Worm (Caenorhabditis elegans) whole organism, mixed stage, embryonic: ENCODE data around the gene ccnk-1.

Source experiments
- M03D4.4 ChIP-seq: sonication (generic microtip); optimal IDR thresholded peaks from 2 replicates; lab custom pipeline; 2017; ENCODE audit warnings: mild to moderate bottlenecking, missing genetic modification characterization, missing compliant biosample characterization
- bed-3 ChIP-seq: fragments of 200-800 bp; sonication (Bioruptor generic); optimal IDR thresholded peaks from 3 replicates; lab custom pipeline; 2018; ENCODE audit warnings: mild to moderate bottlenecking, missing genetic modification characterization, moderate library complexity, missing compliant biosample characterization
- blmp-1 ChIP-seq: fragments of 150-350 bp; optimal IDR thresholded peaks from 2 replicates; lab custom pipeline; 2014; ENCODE audit warnings: missing biosample characterization, missing genetic modification characterization
- ceh-43 ChIP-seq: fragments of 200-800 bp; sonication (Bioruptor generic); optimal IDR thresholded peaks from 2 replicates; lab custom pipeline; 2018; ENCODE audit warnings: mild to moderate bottlenecking, missing genetic modification characterization, moderate library complexity, missing compliant biosample characterization
- ceh-83 ChIP-seq: fragments of 200-800 bp; sonication (Bioruptor generic); optimal IDR thresholded peaks from 2 replicates; lab custom pipeline; 2018; ENCODE audit warnings: mild to moderate bottlenecking, missing genetic modification characterization, missing compliant biosample characterization
- ces-1 ChIP-seq: fragments of 150-350 bp; optimal IDR thresholded peaks from 2 replicates; lab custom pipeline; 2014; ENCODE audit warnings: missing biosample characterization, missing genetic modification reagents, missing genetic modification characterization
- cnd-1 ChIP-seq: fragments of 200-800 bp; sonication (Bioruptor generic); optimal IDR thresholded peaks from 2 replicates; lab custom pipeline; 2018; ENCODE audit warnings: mild to moderate bottlenecking, missing genetic modification characterization, missing compliant biosample characterization
- drap-1 ChIP-seq: fragments of 200-800 bp; sonication (Bioruptor generic); optimal IDR thresholded peaks from 3 replicates; lab custom pipeline; 2018; ENCODE audit warnings: mild to moderate bottlenecking, missing genetic modification characterization, missing compliant biosample characterization
- elt-1 ChIP-seq: sonication (generic microtip); optimal IDR thresholded peaks from 2 replicates; lab custom pipeline; 2017; ENCODE audit warnings: missing genetic modification characterization, mild to moderate bottlenecking, missing compliant biosample characterization, antibody characterized with exemption, moderate library complexity, borderline replicate concordance; ENCODE audit not compliant: insufficient read depth
- elt-3 ChIP-seq: fragments of 150-350 bp; optimal IDR thresholded peaks from 2 replicates; lab custom pipeline; 2014; ENCODE audit warnings: missing biosample characterization, missing genetic modification characterization
- flh-1 ChIP-seq: fragments of 200-800 bp; sonication (Bioruptor generic); optimal IDR thresholded peaks from 2 replicates; lab custom pipeline; 2018; ENCODE audit warnings: mild to moderate bottlenecking, missing genetic modification characterization, moderate library complexity, missing compliant biosample characterization
- ham-2 ChIP-seq: fragments of 200-800 bp; sonication (Bioruptor generic); optimal IDR thresholded peaks from 2 replicates; lab custom pipeline; 2018; ENCODE audit warnings: mild to moderate bottlenecking, missing genetic modification characterization, missing compliant biosample characterization
- hlh-1 ChIP-seq: fragments of 150-350 bp; optimal IDR thresholded peaks from 2 replicates; lab custom pipeline; 2014; ENCODE audit warnings: missing biosample characterization, missing genetic modification reagents, missing genetic modification characterization
- lin-13 ChIP-seq: fragments of 150-350 bp; optimal IDR thresholded peaks from 2 replicates; lab custom pipeline; 2014; ENCODE audit warnings: missing biosample characterization, missing genetic modification characterization
- lin-32 ChIP-seq: fragments of 200-800 bp; sonication (Bioruptor generic); optimal IDR thresholded peaks from 2 replicates; lab custom pipeline; 2018; ENCODE audit warnings: mild to moderate bottlenecking, missing genetic modification characterization, missing compliant biosample characterization
- lsy-2 ChIP-seq: fragments of 150-350 bp; optimal IDR thresholded peaks from 2 replicates; lab custom pipeline; 2014; ENCODE audit warnings: missing biosample characterization, missing genetic modification characterization
- mab-5 ChIP-seq: fragments of 150-350 bp; optimal IDR thresholded peaks from 2 replicates; lab custom pipeline; 2014; ENCODE audit warnings: missing biosample characterization, missing genetic modification characterization
- mep-1 ChIP-seq: fragments of 150-350 bp; optimal IDR thresholded peaks from 2 replicates; lab custom pipeline; 2017; ENCODE audit warnings: missing biosample characterization, missing genetic modification reagents, missing genetic modification characterization, inconsistent platforms
- mls-2 ChIP-seq: sonication (generic microtip); optimal IDR thresholded peaks from 2 replicates; lab custom pipeline; 2016; ENCODE audit warnings: mild to moderate bottlenecking, missing genetic modification characterization, moderate library complexity, missing compliant biosample characterization
- nhr-2 ChIP-seq: fragments of 150-350 bp; optimal IDR thresholded peaks from 2 replicates; lab custom pipeline; 2014; ENCODE audit warnings: missing biosample characterization, missing genetic modification characterization
- nhr-237 ChIP-seq: fragments of 150-350 bp; optimal IDR thresholded peaks from 2 replicates; lab custom pipeline; 2014; ENCODE audit warnings: missing biosample characterization, missing genetic modification characterization
- nhr-28 ChIP-seq: fragments of 150-350 bp; optimal IDR thresholded peaks from 2 replicates; lab custom pipeline; 2014; ENCODE audit warnings: missing biosample characterization, missing genetic modification characterization
- nhr-76 ChIP-seq: sonication (generic microtip); optimal IDR thresholded peaks from 2 replicates; lab custom pipeline; 2017; ENCODE audit warnings: missing biosample characterization, missing genetic modification characterization
- sem-2 ChIP-seq: fragments of 200-800 bp; sonication (Bioruptor generic); optimal IDR thresholded peaks from 2 replicates; lab custom pipeline; 2018; ENCODE audit warnings: mild to moderate bottlenecking, missing genetic modification characterization, missing compliant biosample characterization
- sptf-1 ChIP-seq: sonication (generic microtip); optimal IDR thresholded peaks from 2 replicates; lab custom pipeline; 2017; ENCODE audit warnings: mild to moderate bottlenecking, missing genetic modification characterization, moderate library complexity, missing compliant biosample characterization
- tbx-8 ChIP-seq: fragments of 200-800 bp; sonication (Bioruptor generic); optimal IDR thresholded peaks from 2 replicates; lab custom pipeline; 2018; ENCODE audit warnings: mild to moderate bottlenecking, missing genetic modification characterization, moderate library complexity, missing compliant biosample characterization
- unc-120 ChIP-seq: sonication (generic microtip); optimal IDR thresholded peaks from 2 replicates; lab custom pipeline; 2017; ENCODE audit warnings: missing genetic modification characterization, missing compliant biosample characterization; ENCODE audit not compliant: poor library complexity, severe bottlenecking
- unc-62 ChIP-seq: fragments of 150-350 bp; optimal IDR thresholded peaks from 2 replicates; lab custom pipeline; 2014; ENCODE audit warnings: missing biosample characterization, missing genetic modification reagents, missing genetic modification characterization
- zip-8 ChIP-seq: fragments of 150-350 bp; optimal IDR thresholded peaks from 2 replicates; lab custom pipeline; 2014; ENCODE audit warnings: missing biosample characterization, missing genetic modification characterization
- ztf-11 ChIP-seq: fragments of 150-350 bp; optimal IDR thresholded peaks from 2 replicates; lab custom pipeline; 2014; ENCODE audit warnings: missing biosample characterization, missing genetic modification characterization

The ccnk-1 gene

DNA sequence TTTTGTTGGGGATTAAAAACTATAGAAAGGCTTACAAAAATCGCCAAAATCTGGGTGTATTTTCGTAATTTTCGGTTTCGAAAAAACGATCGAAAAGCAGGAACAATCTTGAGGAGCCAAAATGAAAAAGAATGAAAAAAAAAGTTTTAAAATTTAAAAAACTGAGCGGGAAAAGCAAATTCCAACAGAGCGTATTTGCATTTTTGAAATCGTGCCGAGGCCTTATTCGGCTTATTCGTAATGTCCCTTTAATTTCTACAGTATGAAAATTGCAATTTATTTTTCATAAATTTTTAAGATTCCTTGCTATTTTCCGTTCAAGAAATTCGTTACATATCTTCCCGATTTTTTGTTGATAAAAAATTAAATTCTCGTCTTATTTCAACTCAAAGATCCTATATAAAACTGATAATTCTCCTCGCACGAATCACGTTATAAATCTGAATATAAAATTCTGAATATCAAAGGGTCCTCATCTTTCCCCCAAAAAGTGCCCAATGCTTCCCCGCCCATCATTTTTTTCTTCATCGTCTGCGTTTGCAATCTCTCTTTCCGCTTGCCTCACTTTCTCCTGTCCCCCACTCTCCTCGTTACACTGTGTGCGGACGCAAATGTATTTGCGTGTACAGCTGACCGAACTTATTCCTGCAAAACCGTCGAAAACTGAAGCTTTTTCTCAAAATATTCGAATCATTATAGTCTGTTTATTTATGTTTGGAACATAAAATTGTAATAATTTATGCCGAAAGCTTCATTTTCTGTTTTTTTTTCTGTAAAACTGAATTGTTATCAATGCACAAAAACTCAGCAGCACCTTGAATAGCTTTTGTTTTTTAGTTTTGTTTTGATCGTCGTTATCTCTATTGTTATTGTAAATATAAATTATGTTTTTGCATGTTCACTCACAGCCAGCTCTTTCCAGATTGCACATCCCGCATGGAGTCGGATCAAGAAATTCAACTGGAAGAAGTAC lies 33.8 kb downstream of the ccnk-1 start, which contains the start of the genes rfc-1 and pmp-3:
Gene rfc-1, minus strand, starts transcription at position 163 of the 973 bp plus-strand sequence.
Gene pmp-3, plus strand, starts transcription at position 923 of the 973 bp plus-strand sequence.
- peak; percentile 41 for TF ChIP-seq unc-62 (GFP tag; lab: Kevin White, UChicago)
- peak; percentile 52 for TF ChIP-seq blmp-1
- no peak for TF ChIP-seq elt-3 (tag; lab: Kevin White, UChicago)
- TF ChIP-seq ceh-83 (GFP tag; lab: Kevin White, UChicago), result no peak
- TF ChIP-seq hlh-1 (tag; lab: Kevin White, UChicago), result peak; percentile 0

DNA sequence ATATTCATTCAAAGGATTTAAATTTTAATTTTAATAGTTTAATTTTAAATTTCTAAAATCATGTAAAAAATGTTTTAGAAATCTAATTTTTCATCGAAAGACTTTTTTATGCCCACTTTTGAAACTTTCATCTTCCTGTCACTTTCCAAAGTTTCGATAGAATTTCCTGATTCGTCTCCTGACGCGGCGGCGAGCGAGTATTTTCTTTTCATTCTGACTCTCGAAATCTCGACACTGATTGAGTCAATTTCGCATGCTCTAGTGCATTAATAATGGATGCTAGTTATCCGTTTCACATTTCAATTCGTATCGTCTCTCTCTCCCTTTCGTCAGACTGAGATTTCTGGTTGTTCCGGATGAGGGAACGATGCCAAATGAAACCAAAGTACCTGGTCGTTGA lies 36.5 kb downstream of the ccnk-1 start:
- no peak for TF ChIP-seq lsy-2 (tag; lab: Kevin White, UChicago)
- TF ChIP-seq ces-1 (GFP tag; lab: Kevin White, UChicago), result peak; percentile 53
- TF ChIP-seq elt-1 (tag; lab: Kevin White, UChicago), result no peak
- no peak for TF ChIP-seq lin-32 (GFP tag; lab: Kevin White, UChicago)

DNA sequence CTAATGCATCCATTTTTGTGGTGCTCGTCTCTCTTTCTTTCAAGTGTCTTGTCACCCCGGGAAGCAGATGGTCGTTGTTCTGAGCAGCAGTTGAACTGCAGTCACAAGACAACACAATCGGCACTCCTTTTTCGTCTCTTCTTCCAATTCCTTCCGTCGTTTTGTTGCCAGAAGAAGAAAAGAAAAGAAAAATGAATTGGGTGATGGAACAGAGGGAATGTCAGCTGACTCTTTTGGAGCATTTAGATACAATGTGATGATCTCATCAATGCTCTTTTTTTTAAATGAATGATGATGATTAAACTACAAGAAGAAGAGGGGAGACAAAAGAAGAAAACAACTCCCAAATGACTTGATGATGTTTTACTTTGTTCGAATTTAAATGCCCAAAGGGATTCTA lies 37.6 kb downstream of the ccnk-1 start:
- TF ChIP-seq lin-32 (GFP tag; lab: Kevin White, UChicago) (no peak), ces-1 (GFP tag; lab: Kevin White, UChicago) (peak; percentile 25), cnd-1 (tag; lab: Kevin White, UChicago) (peak; percentile 43), hlh-1 (tag; lab: Kevin White, UChicago) (peak; percentile 17), nhr-2 (no peak)

DNA sequence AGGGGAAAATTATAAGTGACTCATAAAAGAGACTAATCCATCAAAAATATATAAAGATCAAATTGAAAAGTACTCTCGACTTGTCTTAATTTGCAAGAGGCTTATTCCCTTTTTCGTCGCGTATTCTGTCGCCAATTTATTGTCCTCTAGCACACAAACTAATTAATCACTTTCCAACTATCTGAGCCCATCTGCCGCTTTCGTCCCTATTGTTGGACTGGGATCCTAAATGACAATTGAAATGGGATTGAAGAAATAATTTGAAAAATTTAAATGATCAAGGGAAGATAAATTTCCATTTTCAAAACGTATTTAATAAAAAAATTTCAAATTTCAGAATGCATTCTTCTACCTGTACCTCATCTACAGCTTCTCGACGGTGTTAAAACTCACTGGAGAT lies 38.3 kb downstream of the ccnk-1 start:
- TF ChIP-seq lsy-2 (tag; lab: Kevin White, UChicago) (no peak), cnd-1 (tag; lab: Kevin White, UChicago) (peak; percentile 45), ceh-43 (GFP tag; lab: Kevin White, UChicago) (no peak), unc-62 (GFP tag; lab: Kevin White, UChicago) (peak; percentile 36), mep-1 (tag; lab: Kevin White, UChicago) (no peak), ces-1 (GFP tag; lab: Kevin White, UChicago) (peak; percentile 84), bed-3 (GFP tag; lab: Kevin White, UChicago) (no peak)

DNA sequence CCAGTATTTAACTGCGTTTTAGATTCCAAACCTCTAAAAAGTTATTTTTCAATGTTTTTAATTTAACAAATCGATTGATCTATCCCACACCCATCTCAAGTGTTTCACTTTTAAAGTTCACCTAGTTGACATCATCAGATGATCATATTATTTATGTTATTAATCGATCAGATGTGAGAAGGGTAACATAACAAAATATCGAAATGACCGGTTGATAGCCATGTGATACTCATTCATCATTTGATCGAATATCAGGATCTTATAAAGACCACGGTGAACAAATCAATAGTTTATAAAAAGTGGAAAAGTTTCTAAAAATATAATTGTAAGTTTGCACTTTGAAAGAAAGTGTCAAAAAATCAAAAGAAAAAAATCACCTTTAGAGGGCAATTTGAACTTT lies 43.3 kb downstream of the ccnk-1 start:
- TF ChIP-seq sem-2 (GFP tag; lab: Kevin White, UChicago) (no peak), M03D4.4 (tag; lab: Kevin White, UChicago) (no peak), nhr-2 (no peak), tbx-8 (no peak), ces-1 (GFP tag; lab: Kevin White, UChicago) (no peak), zip-8 (tag; lab: Kevin White, UChicago) (no peak), mab-5 (tag; lab: Kevin White, UChicago) (no peak), elt-3 (tag; lab: Kevin White, UChicago) (no peak), lsy-2 (tag; lab: Kevin White, UChicago) (no peak), hlh-1 (tag; lab: Kevin White, UChicago) (no peak), sptf-1 (tag; lab: Kevin White, UChicago) (no peak), blmp-1 (no peak), nhr-237 (tag; lab: Kevin White, UChicago) (no peak), cnd-1 (tag; lab: Kevin White, UChicago) (no peak), ceh-43 (GFP tag; lab: Kevin White, UChicago) (no peak)
- TF ChIP-seq, all 35 proteins: peak for 0

DNA sequence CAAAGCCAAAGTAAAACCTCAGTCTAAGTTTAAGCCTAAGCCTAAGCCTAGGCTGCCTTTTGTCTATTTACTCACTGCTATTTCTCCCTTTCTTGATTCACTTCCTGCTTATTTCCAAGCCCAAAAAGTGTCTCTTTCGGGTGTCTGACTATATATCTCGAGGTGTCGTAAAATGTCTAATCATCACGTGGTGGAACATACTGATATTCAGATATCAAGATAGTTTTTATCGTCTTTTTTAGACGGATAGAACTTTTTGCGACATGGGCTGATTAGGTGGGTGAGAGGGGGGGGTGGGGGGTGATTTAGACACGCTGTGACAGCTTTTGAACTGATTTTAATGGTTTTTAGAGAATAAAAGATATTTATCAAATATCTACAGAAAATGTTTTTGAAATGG lies 44.6 kb downstream of the ccnk-1 start:
- TF ChIP-seq sptf-1 (tag; lab: Kevin White, UChicago), result no peak
- no peak for TF ChIP-seq tbx-8
- TF ChIP-seq drap-1 (GFP tag; lab: Kevin White, UChicago), result no peak
- TF ChIP-seq mls-2 (tag; lab: Kevin White, UChicago), result no peak
- no peak for TF ChIP-seq nhr-76 (tag; lab: Kevin White, UChicago)
- no peak for TF ChIP-seq nhr-237 (tag; lab: Kevin White, UChicago)
- TF ChIP-seq unc-120 (tag; lab: Kevin White, UChicago), result no peak
- TF ChIP-seq flh-1, result no peak
- no peak for TF ChIP-seq ham-2
- TF ChIP-seq sem-2 (GFP tag; lab: Kevin White, UChicago), result no peak
- TF ChIP-seq M03D4.4 (tag; lab: Kevin White, UChicago), result no peak
- no peak for TF ChIP-seq elt-3 (tag; lab: Kevin White, UChicago)
- no peak for TF ChIP-seq nhr-28
- no peak for TF ChIP-seq ceh-43 (GFP tag; lab: Kevin White, UChicago)
- TF ChIP-seq lin-13 (tag; lab: Kevin White, UChicago), result no peak
- TF ChIP-seq ztf-11 (tag; lab: Kevin White, UChicago), result no peak
